Worm (Caenorhabditis elegans): Measurements from ENCODE around the gene thn-6.

thn-6 gene

DNA sequence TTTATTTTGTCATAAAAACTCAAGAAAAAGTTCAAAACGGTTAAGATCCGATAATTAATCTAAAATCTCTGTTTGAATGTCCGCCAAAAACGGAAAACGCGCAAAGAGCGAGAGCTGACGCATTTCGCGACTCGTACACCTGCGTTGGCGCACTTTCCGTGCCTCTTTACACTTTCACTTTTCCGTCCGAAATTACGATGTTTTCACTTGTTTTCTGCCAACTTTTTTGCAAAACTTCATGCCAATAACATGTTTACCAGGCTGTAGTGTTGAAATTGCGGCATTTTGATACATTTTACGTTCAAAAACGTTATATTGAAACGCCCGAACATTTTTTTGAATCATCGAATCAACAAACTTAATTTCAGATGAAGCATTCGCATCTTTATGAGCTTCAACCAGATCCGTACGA is 45.0 kb upstream of the thn-6 start, which contains the start of gene W03F8.4 (continued):
- TF ChIP-seq ceh-32 (tag; optimal IDR thresholded peaks at IDR 0.05; ENCODE audit: poor library complexity) = no peak
- TF ChIP-seq Y5F2A.4 (GFP tag; optimal IDR thresholded peaks at IDR 0.05) = no peak
- TF ChIP-seq daf-19 (GFP tag; conservative IDR thresholded peaks at IDR 0.05) = peak; percentile 65; the same call in 1 of the 2 replicates
- TF ChIP-seq lin-1 (GFP tag; IDR thresholded peaks at IDR 0.05) = peak; percentile 91
- TF ChIP-seq nhr-25 (tag; optimal IDR thresholded peaks at IDR 0.05; ENCODE audit: borderline replicate concordance, insufficient read depth) = peak; percentile 93
- peak; percentile 51 for TF ChIP-seq unc-130 (GFP tag; optimal IDR thresholded peaks at IDR 0.05)
- peak; percentile 49 for TF ChIP-seq zip-2 (tag; optimal IDR thresholded peaks at IDR 0.05)
- peak; percentile 81 for TF ChIP-seq nhr-6 (tag; optimal IDR thresholded peaks at IDR 0.05)
- peak; percentile 81 for TF ChIP-seq T20F7.1 (GFP tag; optimal IDR thresholded peaks at IDR 0.05)
- TF ChIP-seq ztf-11 (tag; optimal IDR thresholded peaks at IDR 0.05) = no peak
- no peak for TF ChIP-seq aly-2 (tag; optimal IDR thresholded peaks at IDR 0.05)
- peak; percentile 85 for TF ChIP-seq lin-13 (GFP tag; optimal IDR thresholded peaks at IDR 0.05)
- no peak for TF ChIP-seq skn-1 (tag; optimal IDR thresholded peaks at IDR 0.05)
- peak; percentile 82 for TF ChIP-seq nhr-48 (tag; optimal IDR thresholded peaks at IDR 0.05)
- peak; percentile 97 for TF ChIP-seq aha-1 (tag)

DNA sequence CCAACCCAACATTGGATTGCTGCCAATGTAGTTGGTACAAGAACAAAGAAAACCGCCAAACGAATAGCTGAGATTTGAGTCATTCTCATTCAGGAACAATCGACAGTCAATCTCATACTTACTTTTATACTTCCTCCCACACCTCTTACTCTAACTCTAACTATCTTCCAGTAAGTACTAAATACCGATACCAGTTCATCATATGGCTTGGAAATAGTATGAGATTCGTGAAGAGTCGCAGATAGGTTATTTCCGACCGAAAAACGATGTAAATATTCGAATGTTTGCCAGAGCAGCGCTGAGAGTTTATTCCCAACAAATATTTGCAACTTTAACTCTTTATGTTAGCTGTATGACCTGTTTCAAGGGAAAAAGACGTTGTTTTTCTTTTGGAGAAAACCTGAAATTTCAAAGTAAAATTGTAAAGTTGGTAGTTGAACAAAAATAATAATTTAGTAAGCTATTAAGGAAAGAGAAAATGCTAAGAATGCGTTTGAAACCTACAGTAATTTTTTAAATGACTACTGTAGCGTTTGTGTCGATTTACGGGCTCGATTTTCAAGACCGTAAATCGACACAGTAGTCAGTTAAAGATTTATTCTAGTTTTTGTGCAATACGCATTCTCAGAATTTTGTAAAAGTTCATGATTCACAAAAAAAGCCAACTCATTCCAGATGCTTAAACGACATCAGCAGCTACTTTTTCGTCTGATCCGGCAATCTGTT is 42.1 kb upstream of the thn-6 start, which contains the start of the genes W03F8.6 and mtrf-1L:
Gene W03F8.6, minus strand, starts transcription at position 101 of the 726 bp plus-strand sequence.
Gene mtrf-1L, plus strand, starts transcription at position 676 of the 726 bp plus-strand sequence.
- TF ChIP-seq nhr-237 (tag; optimal IDR thresholded peaks at IDR 0.05) (no peak), Y48G9A.11 (GFP tag; IDR thresholded peaks at IDR 0.05) (no peak)

DNA sequence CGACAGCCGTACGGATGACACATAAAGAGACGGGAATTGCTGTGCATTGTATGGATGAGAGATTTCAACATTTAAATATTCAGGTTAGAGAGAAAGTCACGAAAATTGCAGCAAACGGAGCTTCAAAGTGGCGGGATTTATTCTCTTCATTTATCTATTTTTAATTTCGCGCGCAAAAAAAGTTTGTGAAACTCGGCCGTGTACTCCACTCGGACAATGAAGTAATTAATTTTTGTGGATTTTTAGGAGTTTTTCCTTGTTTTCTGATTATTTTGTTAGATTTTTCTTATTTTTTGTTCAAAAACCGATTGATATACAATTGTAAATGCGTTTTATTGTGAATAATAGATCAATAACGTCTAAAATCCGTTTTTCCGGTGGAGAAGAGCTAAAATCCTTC is 40.7 kb upstream of the thn-6 start:
- TF ChIP-seq dpl-1 (GFP tag; optimal IDR thresholded peaks at IDR 0.05) = peak; percentile 84
- TF ChIP-seq nhr-76 (tag; optimal IDR thresholded peaks at IDR 0.05) = no peak
- peak; percentile 49 for TF ChIP-seq lin-38 (GFP tag; IDR thresholded peaks at IDR 0.05)
- peak; percentile 36; the same call in 1 of the 2 replicates for TF ChIP-seq snpc-1.2 (GFP tag; IDR thresholded peaks at IDR 0.05)
- no peak for TF ChIP-seq unc-39 (tag; optimal IDR thresholded peaks at IDR 0.05)
- TF ChIP-seq ceh-32 (tag; optimal IDR thresholded peaks at IDR 0.05; ENCODE audit: poor library complexity) = no peak
- TF ChIP-seq F49E8.2 (tag; optimal IDR thresholded peaks at IDR 0.05; ENCODE audit: borderline replicate concordance) = peak; percentile 13
- no peak for TF ChIP-seq lin-13 (GFP tag; optimal IDR thresholded peaks at IDR 0.05)

DNA sequence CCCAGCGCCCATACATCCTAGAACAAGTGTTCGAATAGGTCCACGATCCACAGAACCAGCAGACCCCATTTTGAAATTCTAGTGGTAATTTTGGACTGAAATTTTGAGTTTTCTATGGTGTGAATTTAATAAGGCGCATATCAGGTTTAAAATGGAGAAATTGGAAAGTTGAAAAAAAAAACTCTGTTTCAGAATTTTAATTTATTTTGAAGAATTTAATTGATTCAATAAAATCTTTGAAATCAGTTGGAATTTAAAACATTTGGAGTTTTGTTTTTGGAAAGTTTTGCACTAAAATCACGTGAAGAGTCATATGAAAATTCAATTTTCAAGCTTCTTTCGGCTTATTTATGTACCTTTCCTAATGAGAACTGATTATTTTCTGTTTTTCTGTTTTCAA is 33.2 kb upstream of the thn-6 start, which contains the start of gene gpa-18:
Gene gpa-18, minus strand, starts transcription at position 101 of the 400 bp plus-strand sequence.
- TF ChIP-seq nhr-48 (tag; optimal IDR thresholded peaks at IDR 0.05) (no peak), nhr-28 (tag; optimal IDR thresholded peaks at IDR 0.05) (no peak)

DNA sequence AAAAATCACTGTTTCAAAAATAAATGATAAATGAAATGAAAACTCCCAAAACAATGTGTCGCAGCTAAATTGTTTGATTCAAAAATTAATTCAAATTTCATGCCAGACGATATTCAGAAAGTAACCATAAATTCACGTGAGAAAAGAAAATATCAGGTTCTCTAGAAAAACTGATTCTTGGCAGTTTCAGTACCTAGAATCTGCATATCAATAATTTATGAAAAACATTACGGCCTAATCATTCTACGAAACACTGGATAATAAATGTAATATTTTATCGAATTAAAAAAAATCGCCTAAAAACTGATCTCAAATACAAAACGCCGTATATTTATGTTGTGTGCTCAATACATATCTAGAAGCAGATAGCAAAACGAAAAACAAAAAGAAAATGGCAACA is 27.9 kb upstream of the thn-6 start:
- TF ChIP-seq ztf-11 (tag; optimal IDR thresholded peaks at IDR 0.05) (no peak), egl-43 (GFP tag; IDR thresholded peaks at IDR 0.05) (no peak), unc-39 (tag; optimal IDR thresholded peaks at IDR 0.05) (no peak), nhr-11 (tag; optimal IDR thresholded peaks at IDR 0.05) (peak; percentile 43), Y75B8A.6 (GFP tag; IDR thresholded peaks at IDR 0.05) (no peak), attf-4 (tag; optimal IDR thresholded peaks at IDR 0.05) (no peak), dmd-9 (GFP tag; IDR thresholded peaks at IDR 0.05) (no peak), nhr-102 (tag; optimal IDR thresholded peaks at IDR 0.05) (no peak)

DNA sequence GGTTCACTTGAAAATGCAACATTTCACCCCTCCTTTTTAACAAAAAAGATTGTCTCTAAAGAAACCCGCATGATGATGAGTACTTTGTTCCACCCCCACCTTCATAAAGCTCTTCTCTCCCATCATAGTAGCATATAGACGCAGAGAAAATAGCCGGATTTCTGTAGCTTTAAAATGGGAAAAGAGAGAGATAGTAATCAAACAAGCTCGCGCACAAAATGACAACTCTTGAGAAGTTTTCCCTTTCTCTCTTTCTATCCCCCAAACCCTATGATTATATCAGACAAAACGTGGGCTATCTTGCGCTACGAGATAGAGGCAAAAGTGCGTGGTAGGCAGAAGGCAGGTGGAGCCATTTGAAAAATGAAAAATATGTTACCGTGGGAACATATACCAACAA is 26.1 kb upstream of the thn-6 start:
- TF ChIP-seq mdl-1 (tag; optimal IDR thresholded peaks at IDR 0.05) (no peak), unc-62 (GFP tag; optimal IDR thresholded peaks at IDR 0.05 in 1 of 2) (peak in 1 of 2 experiments; percentile 67), unc-62 (tag; optimal IDR thresholded peaks at IDR 0.05) (no peak)
